Fruit fly (Drosophila melanogaster) whole organism, embryonic: ENCODE measurements around the gene CG31752.

Experiments
- ATbp ChIP-seq: fragments of 200-800 bp; sonication (Bioruptor generic); optimal IDR thresholded peaks from 2 replicates; lab custom pipeline; 2017; ENCODE audit warnings: missing biosample characterization, mild to moderate bottlenecking, missing genetic modification characterization, missing genetic modification reagents
- Atf-2 ChIP-seq: fragments of 200-800 bp; sonication (Bioruptor generic); optimal IDR thresholded peaks from 2 replicates; lab custom pipeline; 2016; ENCODE audit warnings: missing biosample characterization, missing genetic modification characterization
- CG10147 ChIP-seq: fragments of 200-800 bp; sonication (Bioruptor generic); optimal IDR thresholded peaks from 2 replicates; lab custom pipeline; 2019; ENCODE audit warnings: missing biosample characterization, mild to moderate bottlenecking, missing genetic modification characterization, moderate library complexity
- CG10462 ChIP-seq: fragments of 200-800 bp; sonication (Bioruptor generic); optimal IDR thresholded peaks from 2 replicates; lab custom pipeline; 2016; ENCODE audit warnings: missing biosample characterization, missing genetic modification characterization
- CG11398 ChIP-seq: fragments of 200-800 bp; sonication (Bioruptor generic); optimal IDR thresholded peaks from 2 replicates; lab custom pipeline; 2016; ENCODE audit warnings: missing biosample characterization, missing genetic modification characterization
- CG11456 ChIP-seq: fragments of 200-800 bp; sonication (Bioruptor generic); IDR thresholded peaks from 3 replicates; pipeline ENCODE4 v1.3.6; 2022; ENCODE audit warnings: missing biosample characterization, missing genetic modification characterization
- CG11723 ChIP-seq: fragments of 200-800 bp; sonication (Bioruptor generic); optimal IDR thresholded peaks from 2 replicates; lab custom pipeline; 2017; ENCODE audit warnings: missing biosample characterization, mild to moderate bottlenecking, missing genetic modification characterization
- CG12219 ChIP-seq: fragments of 200-800 bp; sonication (Bioruptor generic); optimal IDR thresholded peaks from 3 replicates; lab custom pipeline; 2018; ENCODE audit warnings: missing biosample characterization, mild to moderate bottlenecking, missing genetic modification characterization
- CG14014 ChIP-seq: fragments of 200-800 bp; sonication (Bioruptor generic); IDR thresholded peaks from 2 replicates; pipeline ENCODE4 v1.3.6; 2022; ENCODE audit warnings: missing biosample characterization, missing genetic modification characterization
- CG14441 ChIP-seq: fragments of 200-800 bp; sonication (Bioruptor generic); IDR thresholded peaks from 2 replicates; pipeline ENCODE4 v1.3.6; 2022; ENCODE audit warnings: missing biosample characterization, missing genetic modification characterization
- CG15696 ChIP-seq: fragments of 200-800 bp; sonication (Bioruptor generic); optimal IDR thresholded peaks from 2 replicates; lab custom pipeline; 2019; ENCODE audit warnings: missing biosample characterization, mild to moderate bottlenecking, missing genetic modification characterization, moderate library complexity
- CG18599 ChIP-seq: fragments of 200-800 bp; sonication (Bioruptor generic); optimal IDR thresholded peaks from 3 replicates; lab custom pipeline; 2017; ENCODE audit warnings: missing biosample characterization, missing genetic modification characterization, mild to moderate bottlenecking, moderate library complexity, missing genetic modification reagents
- CG2712 ChIP-seq: fragments of 200-800 bp; optimal IDR thresholded peaks from 3 replicates; lab custom pipeline; 2019; ENCODE audit warnings: missing biosample characterization, mild to moderate bottlenecking, missing genetic modification characterization, moderate library complexity
- CG32532 ChIP-seq: fragments of 200-800 bp; sonication (Bioruptor generic); IDR thresholded peaks from 2 replicates; pipeline ENCODE4 v1.3.6; 2022; ENCODE audit warnings: missing biosample characterization, missing genetic modification characterization
- CG32767 ChIP-seq: fragments of 200-800 bp; sonication (Bioruptor generic); IDR thresholded peaks from 2 replicates; pipeline ENCODE4 v1.3.6; 2022; ENCODE audit warnings: missing biosample characterization, missing genetic modification characterization
- CG34224 ChIP-seq: fragments of 200-800 bp; sonication (Bioruptor generic); IDR thresholded peaks from 3 replicates; pipeline ENCODE4 v1.3.6; 2022; ENCODE audit warnings: missing biosample characterization, missing genetic modification characterization; ENCODE audit not compliant: partially characterized antibody
- CG6689 ChIP-seq: fragments of 200-800 bp; sonication (Bioruptor generic); IDR thresholded peaks from 2 replicates; pipeline ENCODE4 v1.3.6; 2022; ENCODE audit warnings: missing biosample characterization, missing genetic modification characterization
- Hey ChIP-seq: fragments of 200-800 bp; sonication (Bioruptor generic); optimal IDR thresholded peaks from 3 replicates; lab custom pipeline; 2018; ENCODE audit warnings: missing biosample characterization, mild to moderate bottlenecking, missing genetic modification characterization
- Hr78 ChIP-seq, 2 experiments: fragments of 200-800 bp in 1 of 2; fragments of >200 bp in 1 of 2; sonication (Bioruptor generic) in 1 of 2; optimal IDR thresholded peaks; 2 replicates each; lab custom pipeline; 2017 to 2019; ENCODE audit warnings: missing biosample characterization in 2 of 2, missing genetic modification characterization in 2 of 2, mild to moderate bottlenecking in 1 of 2, moderate library complexity in 1 of 2
- NFAT ChIP-seq: fragments of 200-800 bp; sonication (Bioruptor generic); IDR thresholded peaks from 2 replicates; pipeline ENCODE4 v1.3.6; 2022; ENCODE audit warnings: missing biosample characterization, missing genetic modification characterization
- Tbp ChIP-seq: fragments of >200 bp; optimal IDR thresholded peaks from 2 replicates; lab custom pipeline; 2018; ENCODE audit warnings: missing biosample characterization, missing genetic modification characterization
- Vsx1 ChIP-seq: fragments of 200-800 bp; sonication (Bioruptor generic); optimal IDR thresholded peaks from 2 replicates; lab custom pipeline; 2017; ENCODE audit warnings: missing biosample characterization, mild to moderate bottlenecking, missing genetic modification characterization, missing genetic modification reagents
- abd-A ChIP-seq: fragments of 200-800 bp; sonication (Bioruptor generic); optimal IDR thresholded peaks from 3 replicates; lab custom pipeline; 2019; ENCODE audit warnings: missing biosample characterization, mild to moderate bottlenecking, missing genetic modification characterization, moderate library complexity
- al ChIP-seq: fragments of 200-800 bp; sonication (Bioruptor generic); IDR thresholded peaks from 2 replicates; pipeline ENCODE4 v1.3.6; 2022; ENCODE audit warnings: missing biosample characterization, missing genetic modification characterization
- br ChIP-seq: fragments of >200 bp; optimal IDR thresholded peaks from 2 replicates; lab custom pipeline; 2017
- cg ChIP-seq: fragments of 200-800 bp; sonication (Bioruptor generic); optimal IDR thresholded peaks from 3 replicates; lab custom pipeline; 2019; ENCODE audit warnings: missing biosample characterization, mild to moderate bottlenecking, missing genetic modification characterization, moderate library complexity
- crol ChIP-seq: fragments of 200-800 bp; sonication (Bioruptor generic); IDR thresholded peaks from 2 replicates; pipeline ENCODE4 v1.3.6; 2022; ENCODE audit warnings: missing biosample characterization, missing genetic modification characterization
- dmrt11E ChIP-seq: fragments of 200-800 bp; sonication (Bioruptor generic); optimal IDR thresholded peaks from 3 replicates; lab custom pipeline; 2018; ENCODE audit warnings: missing biosample characterization, mild to moderate bottlenecking, missing genetic modification characterization, moderate library complexity
- emc ChIP-seq: fragments of 200-800 bp; sonication (Bioruptor generic); optimal IDR thresholded peaks from 2 replicates; lab custom pipeline; 2016; ENCODE audit warnings: missing biosample characterization, missing genetic modification characterization
- gem ChIP-seq: fragments of 200-800 bp; sonication (Bioruptor generic); optimal IDR thresholded peaks from 2 replicates; lab custom pipeline; 2019; ENCODE audit warnings: missing biosample characterization, mild to moderate bottlenecking, missing genetic modification characterization, moderate library complexity
- gsb-n ChIP-seq: fragments of 200-800 bp; sonication (Bioruptor generic); optimal IDR thresholded peaks from 3 replicates; lab custom pipeline; 2018; ENCODE audit warnings: missing biosample characterization, mild to moderate bottlenecking, missing genetic modification characterization
- hkb ChIP-seq, 2 experiments: fragments of 200-800 bp in 1 of 2; fragments of >200 bp in 1 of 2; sonication (Bioruptor generic) in 1 of 2; IDR thresholded peaks in 1 of 2; optimal IDR thresholded peaks in 1 of 2; 2 replicates each; pipeline versions ENCODE4 v1.3.6 to Lab custom; 2017 to 2022; ENCODE audit warnings: missing biosample characterization in 1 of 2, missing genetic modification characterization in 1 of 2
- insv ChIP-seq, 2 experiments: fragments of 200-800 bp; sonication (Bioruptor generic); optimal IDR thresholded peaks; 3 replicates each; lab custom pipeline; 2016 to 2018; ENCODE audit warnings: missing biosample characterization in 2 of 2, missing genetic modification characterization in 2 of 2
- mirr ChIP-seq: fragments of 200-800 bp; sonication (Bioruptor generic); optimal IDR thresholded peaks from 3 replicates; lab custom pipeline; 2018; ENCODE audit warnings: missing biosample characterization, mild to moderate bottlenecking, missing genetic modification characterization
- nerfin-1 ChIP-seq: fragments of 200-800 bp; sonication (Bioruptor generic); optimal IDR thresholded peaks from 3 replicates; lab custom pipeline; 2019; ENCODE audit warnings: missing biosample characterization, mild to moderate bottlenecking, missing genetic modification characterization, moderate library complexity
- oc ChIP-seq: fragments of 200-800 bp; sonication (Bioruptor generic); optimal IDR thresholded peaks from 2 replicates; lab custom pipeline; 2018; ENCODE audit warnings: missing biosample characterization, mild to moderate bottlenecking, missing genetic modification characterization, moderate library complexity
- pfk ChIP-seq: fragments of 200-800 bp; sonication (Bioruptor generic); optimal IDR thresholded peaks from 2 replicates; lab custom pipeline; 2018; ENCODE audit warnings: missing biosample characterization, mild to moderate bottlenecking, missing genetic modification characterization, moderate library complexity
- pros ChIP-seq: fragments of 200-800 bp; sonication (Bioruptor generic); optimal IDR thresholded peaks from 3 replicates; lab custom pipeline; 2019; ENCODE audit warnings: missing biosample characterization, mild to moderate bottlenecking, missing genetic modification characterization, moderate library complexity
- sens-2 ChIP-seq: fragments of 200-800 bp; sonication (Bioruptor generic); IDR thresholded peaks from 2 replicates; pipeline ENCODE4 v1.3.6; 2022; ENCODE audit warnings: missing biosample characterization, missing genetic modification characterization
- sima ChIP-seq: fragments of 200-800 bp; sonication (Bioruptor generic); optimal IDR thresholded peaks from 2 replicates; lab custom pipeline; 2016; ENCODE audit warnings: missing biosample characterization, missing genetic modification characterization
- sob ChIP-seq: fragments of 200-800 bp; sonication (Bioruptor generic); IDR thresholded peaks from 2 replicates; pipeline ENCODE4 v1.3.6; 2022; ENCODE audit warnings: missing biosample characterization, missing genetic modification characterization
- ssp ChIP-seq: fragments of 200-800 bp; sonication (Bioruptor generic); IDR thresholded peaks from 2 replicates; pipeline ENCODE4 v1.3.6; 2022; ENCODE audit warnings: missing biosample characterization, missing genetic modification characterization
- sug ChIP-seq: fragments of 200-800 bp; optimal IDR thresholded peaks from 2 replicates; lab custom pipeline; 2019; ENCODE audit warnings: missing biosample characterization, mild to moderate bottlenecking, missing genetic modification characterization, moderate library complexity
- tll ChIP-seq, 2 experiments: fragments of 200-800 bp in 1 of 2; fragments of >200 bp in 1 of 2; sonication (Bioruptor generic) in 1 of 2; optimal IDR thresholded peaks; 2 replicates each; lab custom pipeline; 2017 to 2019; ENCODE audit warnings: missing biosample characterization in 2 of 2, missing genetic modification characterization in 2 of 2, mild to moderate bottlenecking in 1 of 2, moderate library complexity in 1 of 2
- vnd ChIP-seq: fragments of 200-800 bp; sonication (Bioruptor generic); IDR thresholded peaks from 3 replicates; pipeline ENCODE4 v1.3.6; 2022; ENCODE audit warnings: missing biosample characterization, missing genetic modification characterization; ENCODE audit not compliant: partially characterized antibody
- zen2 ChIP-seq: fragments of 200-800 bp; sonication (Bioruptor generic); IDR thresholded peaks from 3 replicates; pipeline ENCODE4 v1.3.6; 2022; ENCODE audit warnings: missing biosample characterization, missing genetic modification characterization; ENCODE audit not compliant: partially characterized antibody
- zfh1 ChIP-seq: fragments of 200-800 bp; sonication (Bioruptor generic); IDR thresholded peaks from 3 replicates; pipeline ENCODE4 v1.3.6; 2022; ENCODE audit warnings: missing biosample characterization, missing genetic modification characterization

Gene CG31752

dm6 chr2L:18815194-18815593 lies 25.9 kb downstream of the CG31752 start (continued):
- TF ChIP-seq CG14441 (GFP tag; lab: Robert Waterston, UW): no peak
- TF ChIP-seq CG15696 (tag; lab: Kevin White, UChicago): no peak
- no peak for TF ChIP-seq gem (tag; lab: Kevin White, UChicago)
- TF ChIP-seq CG34224 (GFP tag; lab: Robert Waterston, UW): no peak
- no peak for TF ChIP-seq CG2712
- TF ChIP-seq Hr78 (GFP tag; optimal IDR thresholded peaks at IDR 0.05; lab: Kevin White, UChicago): no peak
- TF ChIP-seq Hey: peak; percentile 18
- TF ChIP-seq oc (tag; lab: Kevin White, UChicago): peak; percentile 79
- TF ChIP-seq insv (GFP tag; optimal IDR thresholded peaks at IDR 0.05; lab: Kevin White, UChicago): no peak
- TF ChIP-seq tll (GFP tag; optimal IDR thresholded peaks at IDR 0.05; lab: Kevin White, UChicago): peak in 1 of 2 experiments; percentile 59
- no peak for TF ChIP-seq vnd
- peak; percentile 68 for TF ChIP-seq pros
- no peak for TF ChIP-seq CG32767
- TF ChIP-seq zfh1 (GFP tag; lab: Robert Waterston, UW): no peak
- no peak for TF ChIP-seq CG10462 (GFP tag; lab: Kevin White, UChicago)
- no peak for TF ChIP-seq CG12219 (GFP tag; lab: Kevin White, UChicago)
- TF ChIP-seq gsb-n (tag; lab: Kevin White, UChicago): peak; percentile 48
- no peak for TF ChIP-seq Vsx1 (GFP tag; lab: Kevin White, UChicago)
- TF ChIP-seq al (GFP tag; lab: Robert Waterston, UW): no peak
- TF ChIP-seq sob (GFP tag; lab: Robert Waterston, UW): no peak
- TF ChIP-seq NFAT: no peak
- peak; percentile 92 for TF ChIP-seq abd-A
- peak; percentile 88 for TF ChIP-seq mirr
- no peak for TF ChIP-seq sima (GFP tag; lab: Kevin White, UChicago)
- no peak for TF ChIP-seq emc (GFP tag; lab: Kevin White, UChicago)
- no peak for TF ChIP-seq pfk (GFP tag; lab: Kevin White, UChicago)
- no peak for TF ChIP-seq br
- no peak for TF ChIP-seq Atf-2 (GFP tag; lab: Kevin White, UChicago)
- TF ChIP-seq CG10147 (GFP tag; lab: Kevin White, UChicago): no peak
- no peak for TF ChIP-seq CG11723 (GFP tag; lab: Kevin White, UChicago)
- TF ChIP-seq sens-2 (GFP tag; lab: Robert Waterston, UW): no peak
- no peak for TF ChIP-seq ATbp (GFP tag; lab: Kevin White, UChicago)
- no peak for TF ChIP-seq CG11456 (GFP tag; lab: Robert Waterston, UW)
- no peak for TF ChIP-seq hkb (optimal IDR thresholded peaks at IDR 0.05; lab: Kevin White, UChicago)
- TF ChIP-seq hkb (GFP tag; IDR thresholded peaks at IDR 0.05; lab: Robert Waterston, UW): 0 out of 2 replicates have a peak, but pooled peaks have one; percentile 36
- TF ChIP-seq CG32532 (GFP tag; lab: Robert Waterston, UW): no peak
- no peak for TF ChIP-seq Tbp (GFP tag; lab: Kevin White, UChicago)
- no peak for TF ChIP-seq zen2
- no peak for TF ChIP-seq CG6689 (GFP tag; lab: Robert Waterston, UW)
- TF ChIP-seq nerfin-1: peak; percentile 11
- no peak for TF ChIP-seq ssp (GFP tag; lab: Robert Waterston, UW)
- no peak for TF ChIP-seq dmrt11E (tag; lab: Kevin White, UChicago)
- TF ChIP-seq CG14014 (GFP tag; lab: Robert Waterston, UW): no peak
- no peak for TF ChIP-seq sug (tag; lab: Kevin White, UChicago)
- TF ChIP-seq cg: no peak
- TF ChIP-seq crol (GFP tag; lab: Robert Waterston, UW): peak; percentile 83
- TF ChIP-seq CG18599 (GFP tag; lab: Kevin White, UChicago): no peak
- TF ChIP-seq CG11398 (GFP tag; lab: Kevin White, UChicago): no peak
